Fruit fly (Drosophila melanogaster) whole organism, embryonic: Measurements from ENCODE around the gene mEFG1.

Experiments
- CG11247 ChIP-seq: fragments of 200-800 bp; sonication (Bioruptor generic); IDR thresholded peaks from 2 replicates; pipeline ENCODE4 v1.3.6; 2022; ENCODE audit warnings: missing biosample characterization, missing genetic modification characterization
- CG11696 ChIP-seq: fragments of 200-800 bp; sonication (Bioruptor generic); IDR thresholded peaks from 2 replicates; pipeline ENCODE4 v1.3.6; 2022; ENCODE audit warnings: missing biosample characterization, missing genetic modification characterization
- CG12155 ChIP-seq: fragments of 200-800 bp; sonication (Bioruptor generic); optimal IDR thresholded peaks from 3 replicates; lab custom pipeline; 2016; ENCODE audit warnings: missing biosample characterization, missing genetic modification characterization
- CG12299 ChIP-seq: fragments of 200-800 bp; sonication (Bioruptor generic); optimal IDR thresholded peaks from 2 replicates; lab custom pipeline; 2018; ENCODE audit warnings: missing biosample characterization, mild to moderate bottlenecking, missing genetic modification characterization
- CG12769 ChIP-seq: fragments of 200-800 bp; sonication (Bioruptor generic); optimal IDR thresholded peaks from 2 replicates; lab custom pipeline; 2019; ENCODE audit warnings: missing biosample characterization, mild to moderate bottlenecking, missing genetic modification characterization, moderate library complexity
- CG13296 ChIP-seq: fragments of 200-800 bp; sonication (Bioruptor generic); optimal IDR thresholded peaks from 3 replicates; lab custom pipeline; 2018; ENCODE audit warnings: missing biosample characterization, mild to moderate bottlenecking, missing genetic modification characterization
- CG13894 ChIP-seq: fragments of 200-800 bp; sonication (Bioruptor generic); optimal IDR thresholded peaks from 3 replicates; lab custom pipeline; 2018; ENCODE audit warnings: missing biosample characterization, mild to moderate bottlenecking, missing genetic modification characterization, moderate library complexity
- CG14441 ChIP-seq: fragments of 200-800 bp; sonication (Bioruptor generic); IDR thresholded peaks from 2 replicates; pipeline ENCODE4 v1.3.6; 2022; ENCODE audit warnings: missing biosample characterization, missing genetic modification characterization
- CG14860 ChIP-seq: fragments of 200-800 bp; sonication (Bioruptor generic); IDR thresholded peaks from 3 replicates; pipeline ENCODE4 v1.3.6; 2022; ENCODE audit warnings: missing biosample characterization, missing genetic modification characterization; ENCODE audit not compliant: partially characterized antibody
- CG1529 ChIP-seq: fragments of 200-800 bp; sonication (Bioruptor generic); optimal IDR thresholded peaks from 3 replicates; lab custom pipeline; 2018; ENCODE audit warnings: missing biosample characterization, missing genetic modification characterization
- CG17912 ChIP-seq: fragments of 200-800 bp; sonication (Bioruptor generic); optimal IDR thresholded peaks from 2 replicates; lab custom pipeline; 2018; ENCODE audit warnings: missing biosample characterization, mild to moderate bottlenecking, missing genetic modification characterization
- CG18764 ChIP-seq: fragments of 200-800 bp; sonication (Bioruptor generic); optimal IDR thresholded peaks from 3 replicates; lab custom pipeline; 2016; ENCODE audit warnings: missing biosample characterization, missing genetic modification characterization
- CG31365 ChIP-seq: fragments of 200-800 bp; sonication (Bioruptor generic); optimal IDR thresholded peaks from 2 replicates; lab custom pipeline; 2018; ENCODE audit warnings: missing biosample characterization, mild to moderate bottlenecking, missing genetic modification characterization
- CG4360 ChIP-seq: fragments of 200-800 bp; sonication (Bioruptor generic); IDR thresholded peaks from 2 replicates; pipeline ENCODE4 v1.3.6; 2022; ENCODE audit warnings: missing biosample characterization, missing genetic modification characterization
- CG4820 ChIP-seq: fragments of 200-800 bp; sonication (Bioruptor generic); optimal IDR thresholded peaks from 3 replicates; lab custom pipeline; 2016; ENCODE audit warnings: missing biosample characterization, missing genetic modification characterization
- CG6272 ChIP-seq: fragments of 200-800 bp; sonication (Bioruptor generic); IDR thresholded peaks from 2 replicates; pipeline ENCODE4 v1.3.6; 2022; ENCODE audit warnings: missing biosample characterization, missing genetic modification characterization
- CG6654 ChIP-seq: fragments of 200-800 bp; sonication (Bioruptor generic); optimal IDR thresholded peaks from 2 replicates; lab custom pipeline; 2017; ENCODE audit warnings: missing biosample characterization, mild to moderate bottlenecking, missing genetic modification characterization
- CG6683 ChIP-seq: fragments of 200-800 bp; sonication (Bioruptor generic); optimal IDR thresholded peaks from 2 replicates; lab custom pipeline; 2017; ENCODE audit warnings: missing biosample characterization, mild to moderate bottlenecking, missing genetic modification characterization, missing genetic modification reagents
- Chrac-16 ChIP-seq: fragments of 200-800 bp; sonication (Bioruptor generic); optimal IDR thresholded peaks from 3 replicates; lab custom pipeline; 2016; ENCODE audit warnings: missing biosample characterization, missing genetic modification characterization
- CkIIα-i1 ChIP-seq: fragments of 200-800 bp; sonication (Bioruptor generic); IDR thresholded peaks from 2 replicates; pipeline ENCODE4 v1.3.6; 2022; ENCODE audit warnings: missing biosample characterization, missing genetic modification characterization
- Doc2 ChIP-seq: fragments of 200-800 bp; sonication (Bioruptor generic); IDR thresholded peaks from 2 replicates; pipeline ENCODE4 v1.3.6; 2022; ENCODE audit warnings: missing biosample characterization, missing genetic modification characterization
- H15 ChIP-seq: fragments of 200-800 bp; sonication (Bioruptor generic); IDR thresholded peaks from 3 replicates; pipeline ENCODE4 v1.3.6; 2022; ENCODE audit warnings: missing biosample characterization, missing genetic modification characterization
- HLH3B ChIP-seq: fragments of 200-800 bp; sonication (Bioruptor generic); IDR thresholded peaks from 2 replicates; pipeline ENCODE4 v1.3.6; 2022; ENCODE audit warnings: missing biosample characterization, missing genetic modification characterization
- HmgD ChIP-seq: fragments of 200-800 bp; sonication (Bioruptor generic); optimal IDR thresholded peaks from 3 replicates; lab custom pipeline; 2016; ENCODE audit warnings: missing biosample characterization, missing genetic modification characterization
- Mad ChIP-seq: fragments of 200-800 bp; sonication (Bioruptor generic); optimal IDR thresholded peaks from 2 replicates; lab custom pipeline; 2016; ENCODE audit warnings: missing biosample characterization, missing genetic modification characterization
- Max ChIP-seq: fragments of 200-800 bp; sonication (Bioruptor generic); optimal IDR thresholded peaks from 2 replicates; lab custom pipeline; 2016; ENCODE audit warnings: missing biosample characterization, mild to moderate bottlenecking, missing genetic modification characterization
- Mes4 ChIP-seq: fragments of 200-800 bp; sonication (Bioruptor generic); optimal IDR thresholded peaks from 2 replicates; lab custom pipeline; 2016; ENCODE audit warnings: missing biosample characterization, missing genetic modification characterization
- NK7.1 ChIP-seq: fragments of 200-800 bp; sonication (Bioruptor generic); optimal IDR thresholded peaks from 3 replicates; lab custom pipeline; 2016; ENCODE audit warnings: missing biosample characterization, missing genetic modification characterization
- Side ChIP-seq: fragments of 200-800 bp; sonication (Bioruptor generic); optimal IDR thresholded peaks from 2 replicates; lab custom pipeline; 2016; ENCODE audit warnings: missing biosample characterization, missing genetic modification characterization
- Sry-β ChIP-seq: fragments of 200-800 bp; sonication (Bioruptor generic); optimal IDR thresholded peaks from 2 replicates; lab custom pipeline; 2018; ENCODE audit warnings: missing biosample characterization, mild to moderate bottlenecking, missing genetic modification characterization, moderate library complexity
- Stat92E ChIP-seq, 3 experiments: fragments of >200 bp in 2 of 3; fragments of 200-800 bp in 1 of 3; sonication (Bioruptor generic) in 1 of 3; optimal IDR thresholded peaks; 2 replicates each; lab custom pipeline; 2017 to 2019; ENCODE audit warnings: missing biosample characterization in 3 of 3, missing genetic modification characterization in 3 of 3, mild to moderate bottlenecking in 1 of 3, moderate library complexity in 1 of 3
- Xbp1 ChIP-seq: fragments of 200-800 bp; sonication (Bioruptor generic); optimal IDR thresholded peaks from 3 replicates; lab custom pipeline; 2016; ENCODE audit warnings: missing biosample characterization, mild to moderate bottlenecking, missing genetic modification characterization
- ash1 ChIP-seq: fragments of 200-800 bp; sonication (Bioruptor generic); optimal IDR thresholded peaks from 2 replicates; lab custom pipeline; 2018; ENCODE audit warnings: missing biosample characterization, mild to moderate bottlenecking, missing genetic modification characterization
- btn ChIP-seq: fragments of 200-800 bp; sonication (Bioruptor generic); optimal IDR thresholded peaks from 2 replicates; lab custom pipeline; 2016; ENCODE audit warnings: missing biosample characterization, missing genetic modification characterization
- corto ChIP-seq: fragments of 200-800 bp; sonication (Bioruptor generic); optimal IDR thresholded peaks from 2 replicates; lab custom pipeline; 2016; ENCODE audit warnings: missing biosample characterization, mild to moderate bottlenecking, missing genetic modification characterization, moderate library complexity
- dm ChIP-seq: fragments of 200-800 bp; sonication (Bioruptor generic); optimal IDR thresholded peaks from 3 replicates; lab custom pipeline; 2016; ENCODE audit warnings: missing biosample characterization, missing genetic modification characterization
- dmrt11E ChIP-seq: fragments of 200-800 bp; sonication (Bioruptor generic); optimal IDR thresholded peaks from 3 replicates; lab custom pipeline; 2018; ENCODE audit warnings: missing biosample characterization, mild to moderate bottlenecking, missing genetic modification characterization, moderate library complexity
- dysf ChIP-seq: fragments of 200-800 bp; sonication (Bioruptor generic); IDR thresholded peaks from 3 replicates; pipeline ENCODE4 v1.3.6; 2022; ENCODE audit warnings: missing biosample characterization, missing genetic modification characterization
- fd102C ChIP-seq: fragments of 200-800 bp; sonication (Bioruptor generic); optimal IDR thresholded peaks from 2 replicates; lab custom pipeline; 2018; ENCODE audit warnings: missing biosample characterization, mild to moderate bottlenecking, missing genetic modification characterization, moderate library complexity
- fd64A ChIP-seq: fragments of 200-800 bp; sonication (Bioruptor generic); optimal IDR thresholded peaks from 3 replicates; lab custom pipeline; 2018; ENCODE audit warnings: missing biosample characterization, mild to moderate bottlenecking, missing genetic modification characterization
- gro ChIP-seq: fragments of 200-800 bp; sonication (Bioruptor generic); optimal IDR thresholded peaks from 2 replicates; lab custom pipeline; 2016; ENCODE audit warnings: missing biosample characterization, missing genetic modification characterization
- hth ChIP-seq: fragments of >200 bp; optimal IDR thresholded peaks from 2 replicates; lab custom pipeline; 2017; ENCODE audit warnings: inconsistent platforms
- lab ChIP-seq: fragments of 200-800 bp; sonication (Bioruptor generic); optimal IDR thresholded peaks from 3 replicates; lab custom pipeline; 2017; ENCODE audit warnings: missing biosample characterization, missing genetic modification characterization, mild to moderate bottlenecking, moderate library complexity, missing genetic modification reagents
- lov ChIP-seq, 2 experiments: fragments of 200-800 bp in 1 of 2; fragments of >200 bp in 1 of 2; sonication (Bioruptor generic) in 1 of 2; IDR thresholded peaks in 1 of 2; optimal IDR thresholded peaks in 1 of 2; 2 replicates in 1 of 2; 3 replicates in 1 of 2; pipeline versions ENCODE4 v1.3.6 to Lab custom; 2017 to 2022; ENCODE audit warnings: missing biosample characterization in 1 of 2, missing genetic modification characterization in 1 of 2
- nmo ChIP-seq: fragments of 200-800 bp; sonication (Bioruptor generic); optimal IDR thresholded peaks from 2 replicates; lab custom pipeline; 2018; ENCODE audit warnings: missing biosample characterization, mild to moderate bottlenecking, missing genetic modification characterization, moderate library complexity
- onecut ChIP-seq: fragments of 200-800 bp; sonication (Bioruptor generic); IDR thresholded peaks from 2 replicates; pipeline ENCODE4 v1.3.6; 2022; ENCODE audit warnings: missing biosample characterization, missing genetic modification characterization
- pum ChIP-seq: fragments of 200-800 bp; sonication (Bioruptor generic); optimal IDR thresholded peaks from 2 replicates; lab custom pipeline; 2016; ENCODE audit warnings: missing biosample characterization, missing genetic modification characterization
- seq ChIP-seq: fragments of 200-800 bp; sonication (Bioruptor generic); IDR thresholded peaks from 2 replicates; pipeline ENCODE4 v1.3.6; 2022; ENCODE audit warnings: missing biosample characterization, missing genetic modification characterization
- unpg ChIP-seq: fragments of 200-800 bp; sonication (Bioruptor generic); optimal IDR thresholded peaks from 3 replicates; lab custom pipeline; 2018; ENCODE audit warnings: missing biosample characterization, mild to moderate bottlenecking, missing genetic modification characterization, moderate library complexity
- zen ChIP-seq: fragments of 200-800 bp; sonication (Bioruptor generic); optimal IDR thresholded peaks from 3 replicates; lab custom pipeline; 2018; ENCODE audit warnings: missing biosample characterization, mild to moderate bottlenecking, missing genetic modification characterization, moderate library complexity

mEFG1 gene

dm6 chr2L:7188530-7188996, 34.3 kb downstream of the mEFG1 start (continued):
- TF ChIP-seq dmrt11E (peak; percentile 93), CG13296 (GFP tag; lab: Kevin White, UChicago) (peak; percentile 97), CG11247 (GFP tag; lab: Robert Waterston, UW) (peak; percentile 97), CG12155 (GFP tag; lab: Kevin White, UChicago) (peak; percentile 97), CG4820 (GFP tag; lab: Kevin White, UChicago) (peak; percentile 96), Stat92E (GFP tag; optimal IDR thresholded peaks at IDR 0.05; lab: Kevin White, UChicago) (peak in 1 of 3 experiments; percentile 88), HmgD (GFP tag; lab: Kevin White, UChicago) (peak; percentile 86), unpg (peak; percentile 98), CG6654 (peak; percentile 88), pum (GFP tag; lab: Kevin White, UChicago) (peak; percentile 96), H15 (peak; percentile 97), corto (GFP tag; lab: Kevin White, UChicago) (peak; percentile 93), ash1 (peak; percentile 78), Max (GFP tag; lab: Kevin White, UChicago) (peak; percentile 97), seq (GFP tag; lab: Robert Waterston, UW) (peak; percentile 98), Xbp1 (GFP tag; lab: Kevin White, UChicago) (peak; percentile 99), CG6272 (GFP tag; lab: Robert Waterston, UW) (peak; percentile 98), hth (lab: Kevin White, UChicago) (no peak), Chrac-16 (GFP tag; lab: Kevin White, UChicago) (peak; percentile 98), CG12769 (tag; lab: Kevin White, UChicago) (peak; percentile 98), btn (peak; percentile 91), CG31365 (tag; lab: Kevin White, UChicago) (peak; percentile 85), gro (GFP tag; lab: Kevin White, UChicago) (peak; percentile 95), nmo (GFP tag; lab: Kevin White, UChicago) (peak; percentile 99), zen (tag; lab: Kevin White, UChicago) (peak; percentile 92), CG4360 (GFP tag; lab: Robert Waterston, UW) (peak; percentile 81), dysf (GFP tag; lab: Robert Waterston, UW) (peak; percentile 99), Doc2 (GFP tag; lab: Robert Waterston, UW) (peak; percentile 91), CkIIα-i1 (peak; percentile 74), CG14860 (GFP tag; lab: Robert Waterston, UW) (no peak), CG13894 (peak; percentile 96), dm (GFP tag; lab: Kevin White, UChicago) (peak; percentile 92), HLH3B (GFP tag; lab: Robert Waterston, UW) (peak; percentile 99), Mad (GFP tag; lab: Kevin White, UChicago) (peak; percentile 97), Side (GFP tag; lab: Kevin White, UChicago) (peak; percentile 95), CG6683 (GFP tag; lab: Kevin White, UChicago) (peak; percentile 96), Sry-β (GFP tag; lab: Kevin White, UChicago) (peak; percentile 65), lov (optimal IDR thresholded peaks at IDR 0.05; lab: Kevin White, UChicago) (no peak), lov (GFP tag; IDR thresholded peaks at IDR 0.05; lab: Robert Waterston, UW) (peak; percentile 96), CG12299 (tag; lab: Kevin White, UChicago) (peak; percentile 98), CG17912 (peak; percentile 95), lab (GFP tag; lab: Kevin White, UChicago) (peak; percentile 99), fd64A (GFP tag; lab: Kevin White, UChicago) (peak; percentile 91), onecut (peak; percentile 94), Mes4 (GFP tag; lab: Kevin White, UChicago) (peak; percentile 94), CG1529 (GFP tag; lab: Kevin White, UChicago) (peak; percentile 98), fd102C (GFP tag; lab: Kevin White, UChicago) (peak; percentile 69), NK7.1 (GFP tag; lab: Kevin White, UChicago) (peak; percentile 94), CG11696 (peak; percentile 91), CG14441 (peak; percentile 99), CG18764 (GFP tag; lab: Kevin White, UChicago) (peak; percentile 93)
